Worm (Caenorhabditis elegans): ENCODE measurements around the gene F16F9.3.

ce11 chrX:8428319-8428888 lies 29.0 kb upstream of the F16F9.3 start, which contains the start of gene F08F1.3:
- no peak for TF ChIP-seq ama-1 (optimal IDR thresholded peaks at IDR 0.05)
- no peak for TF ChIP-seq zag-1 (tag; optimal IDR thresholded peaks at IDR 0.05)
- TF ChIP-seq nhr-237 (tag; optimal IDR thresholded peaks at IDR 0.05) = no peak
- no peak for TF ChIP-seq nhr-77 (tag; optimal IDR thresholded peaks at IDR 0.05)
- TF ChIP-seq set-16 (GFP tag; IDR thresholded peaks at IDR 0.05) = no peak
- no peak for TF ChIP-seq snpc-4 (tag; optimal IDR thresholded peaks at IDR 0.05)
